Worm (Caenorhabditis elegans) whole organism, L3 larva: ENCODE data around the gene sulp-2.

Source experiments
- aly-2 ChIP-seq: fragments of 150-350 bp; optimal IDR thresholded peaks from 2 replicates; lab custom pipeline; 2014; ENCODE audit warnings: missing biosample characterization, missing genetic modification characterization
- ceh-28 ChIP-seq: fragments of 150-350 bp; optimal IDR thresholded peaks from 2 replicates; lab custom pipeline; 2014; ENCODE audit warnings: missing biosample characterization, missing genetic modification reagents, missing genetic modification characterization
- fkh-10 ChIP-seq: sonication (generic microtip); optimal IDR thresholded peaks from 2 replicates; lab custom pipeline; 2017; ENCODE audit warnings: missing biosample characterization, missing genetic modification reagents, missing genetic modification characterization
- lin-39 ChIP-seq: fragments of 150-350 bp; optimal IDR thresholded peaks from 2 replicates; lab custom pipeline; 2018; ENCODE audit warnings: missing biosample characterization, missing genetic modification reagents, missing genetic modification characterization
- nhr-12 ChIP-seq: fragments of 150-350 bp; optimal IDR thresholded peaks from 2 replicates; lab custom pipeline; 2014; ENCODE audit warnings: missing biosample characterization, missing genetic modification characterization
- snpc-4 ChIP-seq: fragments of 150-350 bp; optimal IDR thresholded peaks from 2 replicates; lab custom pipeline; 2014; ENCODE audit warnings: missing biosample characterization, missing genetic modification characterization
- tbx-2 ChIP-seq: sonication (generic microtip); optimal IDR thresholded peaks from 2 replicates; lab custom pipeline; 2016; ENCODE audit warnings: mild to moderate bottlenecking, missing genetic modification characterization, missing compliant biosample characterization
- zag-1 ChIP-seq: fragments of 150-350 bp; optimal IDR thresholded peaks from 2 replicates; lab custom pipeline; 2014; ENCODE audit warnings: missing biosample characterization, missing genetic modification characterization
- ztf-11 ChIP-seq: fragments of 150-350 bp; optimal IDR thresholded peaks from 2 replicates; lab custom pipeline; 2014; ENCODE audit warnings: missing biosample characterization, missing genetic modification characterization

- TF ChIP-seq fkh-10 (GFP tag; lab: Kevin White, UChicago) (no peak), ceh-28 (no peak), lin-39 (tag; lab: Kevin White, UChicago) (no peak), ztf-11 (tag; lab: Kevin White, UChicago) (no peak), tbx-2 (tag; lab: Kevin White, UChicago) (no peak), aly-2 (tag; lab: Kevin White, UChicago) (no peak), zag-1 (tag; lab: Kevin White, UChicago) (no peak), nhr-12 (tag; lab: Kevin White, UChicago) (no peak), snpc-4 (no peak)
Observed at ce11 chrX:5621793-5622192, 22.7 kb upstream of the sulp-2 start.
